Fruit fly (Drosophila melanogaster) whole organism, pupa: ENCODE measurements around the gene CG14384.

Source experiments
- CG14655 ChIP-seq: fragments of 200-800 bp; sonication (Bioruptor generic); optimal IDR thresholded peaks from 3 replicates; lab custom pipeline; 2017; ENCODE audit warnings: mild to moderate bottlenecking, missing biosample characterization, missing genetic modification reagents, missing genetic modification characterization
- CG8301 ChIP-seq: fragments of 200-800 bp; sonication (Bioruptor generic); optimal IDR thresholded peaks from 2 replicates; lab custom pipeline; 2018; ENCODE audit warnings: missing biosample characterization, mild to moderate bottlenecking, missing genetic modification characterization
- CG9948 ChIP-seq: fragments of 200-800 bp; sonication (Bioruptor generic); optimal IDR thresholded peaks from 2 replicates; lab custom pipeline; 2018; ENCODE audit warnings: missing biosample characterization, mild to moderate bottlenecking, missing genetic modification characterization, moderate library complexity
- D1 ChIP-seq: fragments of 200-800 bp; sonication (Bioruptor generic); optimal IDR thresholded peaks from 2 replicates; lab custom pipeline; 2018; ENCODE audit warnings: missing biosample characterization, mild to moderate bottlenecking, missing genetic modification characterization, moderate library complexity

- TF ChIP-seq CG8301 (tag; lab: Kevin White, UChicago) (no peak), D1 (tag; lab: Kevin White, UChicago) (no peak), CG14655 (GFP tag; lab: Kevin White, UChicago) (no peak), CG9948 (tag; lab: Kevin White, UChicago) (no peak)
Measured at dm6 chr3R:13012990-13013389, 45.5 kb upstream of the CG14384 start.
